Worm (Caenorhabditis elegans): ENCODE data around the gene ttbk-7.
"Not testable (repeated sequence)": the region's sequence is repeated elsewhere in the genome, so short reads cannot be mapped to it uniquely, and the experiment has no call there.

The ttbk-7 gene

ce11 chrV:12876708-12877107, 19.0 kb downstream of the ttbk-7 start:
- TF ChIP-seq dao-5 (tag; optimal IDR thresholded peaks at IDR 0.05) (no peak), W03F9.2 (tag; optimal IDR thresholded peaks at IDR 0.05) (no peak), him-1 (tag; optimal IDR thresholded peaks at IDR 0.05) (no peak)

ce11 chrV:12875850-12876249, 19.8 kb downstream of the ttbk-7 start:
- TF ChIP-seq W03F9.2 (tag; optimal IDR thresholded peaks at IDR 0.05) (no peak), dao-5 (tag; optimal IDR thresholded peaks at IDR 0.05) (no peak), him-1 (tag; optimal IDR thresholded peaks at IDR 0.05) (no peak)

- no peak for TF ChIP-seq him-1 (tag; optimal IDR thresholded peaks at IDR 0.05)
- TF ChIP-seq dao-5 (tag; optimal IDR thresholded peaks at IDR 0.05), result no peak
- no peak for TF ChIP-seq W03F9.2 (tag; optimal IDR thresholded peaks at IDR 0.05)
Observed at ce11 chrV:12871753-12872152, 23.9 kb downstream of the ttbk-7 start, which contains the start of gene bus-19. Gene bus-19, plus strand, starts transcription at chrV:12872053.

- TF ChIP-seq W03F9.2 (tag; optimal IDR thresholded peaks at IDR 0.05) (no peak), him-1 (tag; optimal IDR thresholded peaks at IDR 0.05) (no peak), dao-5 (tag; optimal IDR thresholded peaks at IDR 0.05) (no peak)
Observed at ce11 chrV:12870740-12871139, 24.9 kb downstream of the ttbk-7 start.

ce11 chrV:12869948-12870347, 25.7 kb downstream of the ttbk-7 start, which contains the start of gene T07F10.3:
Gene T07F10.3, minus strand, starts transcription at chrV:12870045.
- TF ChIP-seq dao-5 (tag; optimal IDR thresholded peaks at IDR 0.05) (no peak), him-1 (tag; optimal IDR thresholded peaks at IDR 0.05) (peak; percentile 82), W03F9.2 (tag; optimal IDR thresholded peaks at IDR 0.05) (peak; percentile 78)

- TF ChIP-seq him-1 (tag; optimal IDR thresholded peaks at IDR 0.05), result no peak
Observed at ce11 chrV:12867997-12868396, 27.7 kb downstream of the ttbk-7 start, which contains the start of gene nspg-1. Gene nspg-1, minus strand, starts transcription at chrV:12868097.

ce11 chrV:12865615-12866014, 30.1 kb downstream of the ttbk-7 start, which contains the start of gene T07F10.5:
Gene T07F10.5, plus strand, starts transcription at chrV:12865915.
- TF ChIP-seq W03F9.2, dao-5, him-1 (tag; optimal IDR thresholded peaks at IDR 0.05): not testable (repeated sequence)

ce11 chrV:12859144-12859543, 36.5 kb downstream of the ttbk-7 start, which contains the start of gene anp-1:
Gene anp-1, plus strand, starts transcription at chrV:12859444.
- TF ChIP-seq him-1 (tag; optimal IDR thresholded peaks at IDR 0.05) (no peak), dao-5 (tag; optimal IDR thresholded peaks at IDR 0.05) (no peak), W03F9.2 (tag; optimal IDR thresholded peaks at IDR 0.05) (no peak)

- TF ChIP-seq W03F9.2 (tag; optimal IDR thresholded peaks at IDR 0.05), result no peak
- TF ChIP-seq dao-5 (tag; optimal IDR thresholded peaks at IDR 0.05), result no peak
- TF ChIP-seq him-1 (tag; optimal IDR thresholded peaks at IDR 0.05), result no peak
Observed at ce11 chrV:12854766-12855165, 40.9 kb downstream of the ttbk-7 start, which contains the start of gene C44H9.7. Gene C44H9.7, minus strand, starts transcription at chrV:12854866.

ce11 chrV:12852355-12852754, 43.3 kb downstream of the ttbk-7 start:
- TF ChIP-seq W03F9.2 (tag; optimal IDR thresholded peaks at IDR 0.05), result no peak
- no peak for TF ChIP-seq him-1 (tag; optimal IDR thresholded peaks at IDR 0.05)
- TF ChIP-seq dao-5 (tag; optimal IDR thresholded peaks at IDR 0.05), result no peak

ce11 chrV:12849736-12850135, 45.9 kb downstream of the ttbk-7 start, which contains the start of gene C44H9.5:
Gene C44H9.5, minus strand, starts transcription at chrV:12849864.
- TF ChIP-seq him-1 (tag; optimal IDR thresholded peaks at IDR 0.05) (no peak), dao-5 (tag; optimal IDR thresholded peaks at IDR 0.05) (no peak), W03F9.2 (tag; optimal IDR thresholded peaks at IDR 0.05) (no peak)

ce11 chrV:12845247-12845646, 50.4 kb downstream of the ttbk-7 start, which contains the start of gene C44H9.6:
Gene C44H9.6, minus strand, starts transcription at chrV:12845347.
- TF ChIP-seq W03F9.2 (tag; optimal IDR thresholded peaks at IDR 0.05) (no peak), dao-5 (tag; optimal IDR thresholded peaks at IDR 0.05) (no peak), him-1 (tag; optimal IDR thresholded peaks at IDR 0.05) (no peak)

- TF ChIP-seq him-1 (tag; optimal IDR thresholded peaks at IDR 0.05), result no peak
- no peak for TF ChIP-seq W03F9.2 (tag; optimal IDR thresholded peaks at IDR 0.05)
- no peak for TF ChIP-seq dao-5 (tag; optimal IDR thresholded peaks at IDR 0.05)
Observed at ce11 chrV:12844748-12845147, 50.9 kb downstream of the ttbk-7 start.
